Fruit fly (Drosophila melanogaster): ENCODE results near the gene CG10730.

CG10730 gene

DNA sequence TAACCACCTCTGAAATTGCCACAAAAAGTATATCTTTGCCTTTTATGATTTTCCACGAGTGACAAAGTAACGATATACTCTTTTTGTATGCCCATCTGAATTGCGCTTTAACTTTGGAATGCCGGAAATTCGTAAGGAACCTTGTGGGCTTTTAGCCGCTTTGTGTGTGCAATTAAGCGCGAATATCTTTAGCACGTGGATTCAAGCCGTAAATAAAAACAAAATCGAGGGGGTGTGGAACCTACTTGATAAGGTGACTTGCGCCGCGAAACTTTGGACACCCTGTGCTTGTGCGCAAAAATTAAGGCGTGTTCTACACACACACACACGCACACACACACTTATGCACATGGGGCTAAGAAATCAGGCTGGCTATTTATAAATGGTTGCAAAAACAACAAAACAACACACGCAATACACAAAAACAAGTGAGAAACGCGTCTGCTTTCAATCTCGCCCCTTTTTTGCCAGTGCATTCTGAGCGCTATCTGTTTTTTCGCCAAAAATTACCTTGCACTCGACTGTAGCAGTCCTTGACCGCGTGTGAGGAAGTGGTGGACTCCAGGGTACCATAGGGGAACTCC is 12.2 kb upstream of the CG10730 start (continued):
- TF ChIP-seq pdm3 (GFP tag; optimal IDR thresholded peaks at IDR 0.05), result no peak
- no peak for TF ChIP-seq salr (GFP tag; optimal IDR thresholded peaks at IDR 0.05)
- TF ChIP-seq CG6808 (GFP tag; optimal IDR thresholded peaks at IDR 0.05), result no peak
- TF ChIP-seq CG8119 (GFP tag; IDR thresholded peaks at IDR 0.05), result 0 out of 3 replicates have a peak, but pooled peaks have one; percentile 35
- no peak for TF ChIP-seq CG16779 (tag; optimal IDR thresholded peaks at IDR 0.05)
- no peak for TF ChIP-seq CG11762 (GFP tag; optimal IDR thresholded peaks at IDR 0.05; ENCODE audit: insufficient read depth)
- peak; percentile 0 for TF ChIP-seq CG6276 (GFP tag; optimal IDR thresholded peaks at IDR 0.05)
- TF ChIP-seq OdsH (GFP tag; optimal IDR thresholded peaks at IDR 0.05), result no peak
- TF ChIP-seq Met (GFP tag; optimal IDR thresholded peaks at IDR 0.05), result no peak
- TF ChIP-seq Blimp-1 (GFP tag; optimal IDR thresholded peaks at IDR 0.05), result no peak
- no peak for TF ChIP-seq CG3032 (tag; optimal IDR thresholded peaks at IDR 0.05)
- no peak for TF ChIP-seq Eip75B (GFP tag; optimal IDR thresholded peaks at IDR 0.05)
- TF ChIP-seq topi (GFP tag; optimal IDR thresholded peaks at IDR 0.05), result no peak
- TF ChIP-seq acj6 (GFP tag; optimal IDR thresholded peaks at IDR 0.05), result no peak
- TF ChIP-seq CG1621 (tag; optimal IDR thresholded peaks at IDR 0.05), result no peak
- TF ChIP-seq Hr39 (GFP tag; optimal IDR thresholded peaks at IDR 0.05), result no peak
- TF ChIP-seq CG4318 (GFP tag; optimal IDR thresholded peaks at IDR 0.05), result no peak
- no peak for TF ChIP-seq CG8632 (GFP tag; optimal IDR thresholded peaks at IDR 0.05)
- no peak for TF ChIP-seq Gug (GFP tag; IDR thresholded peaks at IDR 0.05)
- TF ChIP-seq vri (GFP tag; optimal IDR thresholded peaks at IDR 0.05), result no peak
- no peak for TF ChIP-seq dac (GFP tag; optimal IDR thresholded peaks at IDR 0.05)

dm6 chr2L:20082965-20083855 is 11.2 kb upstream of the CG10730 start:
- TF ChIP-seq acj6 (GFP tag; optimal IDR thresholded peaks at IDR 0.05) (peak; percentile 58), achi (GFP tag; optimal IDR thresholded peaks at IDR 0.05) (peak; percentile 8), Sox15 (GFP tag; optimal IDR thresholded peaks at IDR 0.05) (peak; percentile 28), CG10669 (GFP tag; optimal IDR thresholded peaks at IDR 0.05) (peak; percentile 37), CG11762 (GFP tag; optimal IDR thresholded peaks at IDR 0.05; ENCODE audit: insufficient read depth) (peak; percentile 29), CG3032 (tag; optimal IDR thresholded peaks at IDR 0.05) (peak; percentile 26), CG8119 (GFP tag; IDR thresholded peaks at IDR 0.05) (peak; percentile 46), CG11294 (GFP tag; IDR thresholded peaks at IDR 0.05) (no peak), fd59A (GFP tag; optimal IDR thresholded peaks at IDR 0.05) (no peak), svp (GFP tag) (peak; percentile 82), dac (GFP tag; optimal IDR thresholded peaks at IDR 0.05) (no peak), OdsH (GFP tag; optimal IDR thresholded peaks at IDR 0.05) (peak; percentile 54), CG16779 (tag; optimal IDR thresholded peaks at IDR 0.05) (peak; percentile 1), CG6276 (GFP tag; optimal IDR thresholded peaks at IDR 0.05) (no peak), Ets21C (GFP tag; optimal IDR thresholded peaks at IDR 0.05) (no peak), cyc (GFP tag; optimal IDR thresholded peaks at IDR 0.05) (no peak), Met (GFP tag; optimal IDR thresholded peaks at IDR 0.05) (peak; percentile 16), Eip78C (GFP tag) (peak; percentile 77), CG4318 (GFP tag; optimal IDR thresholded peaks at IDR 0.05) (no peak), Ets96B (tag; optimal IDR thresholded peaks at IDR 0.05) (peak; percentile 2), ss (GFP tag; optimal IDR thresholded peaks at IDR 0.05) (no peak), Lpt (GFP tag; optimal IDR thresholded peaks at IDR 0.05) (no peak), eg (GFP tag; IDR thresholded peaks at IDR 0.05) (0 out of 3 replicates have a peak, but pooled peaks have one; percentile 36), Sox102F (GFP tag; optimal IDR thresholded peaks at IDR 0.05) (peak; percentile 58), CG6792 (GFP tag; optimal IDR thresholded peaks at IDR 0.05) (peak; percentile 29), dsx (GFP tag; optimal IDR thresholded peaks at IDR 0.05; ENCODE audit: poor library complexity, severe bottlenecking) (no peak), Hr38 (GFP tag; optimal IDR thresholded peaks at IDR 0.05) (no peak), esn (GFP tag; optimal IDR thresholded peaks at IDR 0.05) (peak; percentile 52), CG31627 (GFP tag; optimal IDR thresholded peaks at IDR 0.05) (peak; percentile 40), CG9139 (GFP tag; optimal IDR thresholded peaks at IDR 0.05) (no peak), vri (GFP tag; optimal IDR thresholded peaks at IDR 0.05) (peak; percentile 89), Blimp-1 (GFP tag; optimal IDR thresholded peaks at IDR 0.05) (no peak), CG6163 (GFP tag; IDR thresholded peaks at IDR 0.05) (peak; percentile 68), net (GFP tag; optimal IDR thresholded peaks at IDR 0.05) (peak; percentile 20), CG8319 (GFP tag; optimal IDR thresholded peaks at IDR 0.05) (peak; percentile 17), fd85E (GFP tag; optimal IDR thresholded peaks at IDR 0.05) (peak; percentile 35), CG7368 (GFP tag; optimal IDR thresholded peaks at IDR 0.05) (no peak)
